Worm (Caenorhabditis elegans) whole organism, midembryonic: ENCODE data around the gene F14H3.4.

Experiments
- T22C8.4 ChIP-seq: fragments of 200-800 bp; sonication (Bioruptor generic); IDR thresholded peaks from 2 replicates; pipeline ENCODE4 v1.3.6; 2022; ENCODE audit warnings: missing genetic modification characterization, missing compliant biosample characterization
- cog-1 ChIP-seq: sonication (generic microtip); optimal IDR thresholded peaks from 2 replicates; lab custom pipeline; 2016; ENCODE audit warnings: missing genetic modification characterization, missing compliant biosample characterization
- flt-1 ChIP-seq: fragments of 200-800 bp; sonication (Bioruptor generic); IDR thresholded peaks from 2 replicates; pipeline ENCODE4 v1.3.6; 2022; ENCODE audit warnings: missing genetic modification characterization, missing compliant biosample characterization
- klf-2 ChIP-seq: fragments of 200-800 bp; sonication (Bioruptor generic); conservative IDR thresholded peaks from 2 replicates; pipeline ENCODE4 v1.3.6; 2022; ENCODE audit warnings: missing genetic modification reagents, missing genetic modification characterization, missing compliant biosample characterization
- med-1 ChIP-seq: sonication (generic microtip); optimal IDR thresholded peaks from 2 replicates; lab custom pipeline; 2017; ENCODE audit warnings: missing genetic modification characterization, mild to moderate bottlenecking, missing compliant biosample characterization, antibody characterized with exemption, missing genetic modification reagents; ENCODE audit not compliant: insufficient read depth
- ref-1 ChIP-seq: fragments of 200-800 bp; sonication (Bioruptor generic); conservative IDR thresholded peaks from 2 replicates; pipeline ENCODE4 v1.3.6; 2022; ENCODE audit warnings: missing genetic modification reagents, missing genetic modification characterization, missing compliant biosample characterization
- tab-1 ChIP-seq: fragments of 200-800 bp; sonication (Bioruptor generic); IDR thresholded peaks from 2 replicates; pipeline ENCODE4 v1.3.6; 2022; ENCODE audit warnings: missing genetic modification characterization, missing compliant biosample characterization
- ztf-23 ChIP-seq: fragments of 200-800 bp; sonication (Bioruptor generic); IDR thresholded peaks from 2 replicates; pipeline ENCODE4 v1.3.6; 2022; ENCODE audit warnings: missing genetic modification reagents, missing genetic modification characterization, missing compliant biosample characterization
- ztf-29 ChIP-seq: fragments of 200-800 bp; sonication (Bioruptor generic); IDR thresholded peaks from 2 replicates; pipeline ENCODE4 v1.3.6; 2022; ENCODE audit warnings: missing genetic modification reagents, missing genetic modification characterization, missing compliant biosample characterization

The F14H3.4 gene

ce11 chrV:16055031-16055430 lies at the start of gene F14H3.4:
F14H3.4 (minus strand) TSS chrV:16055072.
- TF ChIP-seq T22C8.4 (GFP tag; lab: Robert Waterston, UW) (no peak), ztf-23 (GFP tag; lab: Robert Waterston, UW) (no peak), med-1 (GFP tag; lab: Kevin White, UChicago) (no peak), flt-1 (GFP tag; lab: Robert Waterston, UW) (no peak), ref-1 (GFP tag; lab: Robert Waterston, UW) (no peak), tab-1 (no peak), cog-1 (tag; lab: Kevin White, UChicago) (no peak), klf-2 (no peak), ztf-29 (GFP tag; lab: Robert Waterston, UW) (no peak)

- TF ChIP-seq cog-1 (tag; lab: Kevin White, UChicago): no peak
- no peak for TF ChIP-seq T22C8.4 (GFP tag; lab: Robert Waterston, UW)
- no peak for TF ChIP-seq ztf-23 (GFP tag; lab: Robert Waterston, UW)
- TF ChIP-seq ztf-29 (GFP tag; lab: Robert Waterston, UW): no peak
- TF ChIP-seq med-1 (GFP tag; lab: Kevin White, UChicago): no peak
- TF ChIP-seq ref-1 (GFP tag; lab: Robert Waterston, UW): no peak
- TF ChIP-seq tab-1: no peak
- no peak for TF ChIP-seq flt-1 (GFP tag; lab: Robert Waterston, UW)
- TF ChIP-seq klf-2: no peak
These were observed 48.7 kb upstream of the F14H3.4 start, which contains the start of gene argk-1 for ce11 chrV:16103594-16103993. argk-1 (plus strand) TSS chrV:16103894.

ce11 chrV:16100103-16100730 lies 45.3 kb upstream of the F14H3.4 start, which contains the start of gene cth-1:
cth-1 (plus strand) TSS chrV:16100680.
- no peak for TF ChIP-seq tab-1
- no peak for TF ChIP-seq T22C8.4 (GFP tag; lab: Robert Waterston, UW)
- TF ChIP-seq ref-1 (GFP tag; lab: Robert Waterston, UW): no peak

ce11 chrV:16099441-16099840 lies 44.6 kb upstream of the F14H3.4 start, which contains the start of gene str-7:
str-7 (minus strand) TSS chrV:16099541.
- TF ChIP-seq ztf-29 (GFP tag; lab: Robert Waterston, UW) (no peak), flt-1 (GFP tag; lab: Robert Waterston, UW) (no peak), med-1 (GFP tag; lab: Kevin White, UChicago) (no peak), cog-1 (tag; lab: Kevin White, UChicago) (no peak), ref-1 (GFP tag; lab: Robert Waterston, UW) (no peak), ztf-23 (GFP tag; lab: Robert Waterston, UW) (no peak), T22C8.4 (GFP tag; lab: Robert Waterston, UW) (no peak), klf-2 (no peak), tab-1 (no peak)

ce11 chrV:16094862-16095261 lies 40.0 kb upstream of the F14H3.4 start:
- TF ChIP-seq T22C8.4 (GFP tag; lab: Robert Waterston, UW): no peak
- no peak for TF ChIP-seq ztf-23 (GFP tag; lab: Robert Waterston, UW)
- TF ChIP-seq med-1 (GFP tag; lab: Kevin White, UChicago): no peak
- TF ChIP-seq cog-1 (tag; lab: Kevin White, UChicago): no peak
- TF ChIP-seq ref-1 (GFP tag; lab: Robert Waterston, UW): no peak
- no peak for TF ChIP-seq ztf-29 (GFP tag; lab: Robert Waterston, UW)
- TF ChIP-seq klf-2: no peak
- no peak for TF ChIP-seq tab-1
- no peak for TF ChIP-seq flt-1 (GFP tag; lab: Robert Waterston, UW)

- TF ChIP-seq klf-2: no peak
- TF ChIP-seq ztf-23 (GFP tag; lab: Robert Waterston, UW): no peak
- TF ChIP-seq flt-1 (GFP tag; lab: Robert Waterston, UW): no peak
- no peak for TF ChIP-seq tab-1
- TF ChIP-seq ref-1 (GFP tag; lab: Robert Waterston, UW): no peak
- no peak for TF ChIP-seq cog-1 (tag; lab: Kevin White, UChicago)
- TF ChIP-seq med-1 (GFP tag; lab: Kevin White, UChicago): no peak
- no peak for TF ChIP-seq T22C8.4 (GFP tag; lab: Robert Waterston, UW)
- no peak for TF ChIP-seq ztf-29 (GFP tag; lab: Robert Waterston, UW)
These were observed 39.4 kb upstream of the F14H3.4 start, which contains the start of gene F22B8.7 for ce11 chrV:16094284-16094683. F22B8.7 (plus strand) TSS chrV:16094584.

ce11 chrV:16090685-16091084 lies 35.8 kb upstream of the F14H3.4 start, which contains the start of gene F22B8.3:
F22B8.3 (plus strand) TSS chrV:16090985.
- no peak for TF ChIP-seq flt-1 (GFP tag; lab: Robert Waterston, UW)
- no peak for TF ChIP-seq klf-2
- TF ChIP-seq med-1 (GFP tag; lab: Kevin White, UChicago): no peak
- no peak for TF ChIP-seq ref-1 (GFP tag; lab: Robert Waterston, UW)
- TF ChIP-seq tab-1: no peak
- no peak for TF ChIP-seq ztf-29 (GFP tag; lab: Robert Waterston, UW)
- no peak for TF ChIP-seq T22C8.4 (GFP tag; lab: Robert Waterston, UW)
- no peak for TF ChIP-seq cog-1 (tag; lab: Kevin White, UChicago)
- no peak for TF ChIP-seq ztf-23 (GFP tag; lab: Robert Waterston, UW)

- TF ChIP-seq ztf-23 (GFP tag; lab: Robert Waterston, UW) (no peak), T22C8.4 (GFP tag; lab: Robert Waterston, UW) (no peak), cog-1 (tag; lab: Kevin White, UChicago) (no peak), ref-1 (GFP tag; lab: Robert Waterston, UW) (no peak), flt-1 (GFP tag; lab: Robert Waterston, UW) (no peak), ztf-29 (GFP tag; lab: Robert Waterston, UW) (no peak), med-1 (GFP tag; lab: Kevin White, UChicago) (no peak)
These were observed 25.8 kb upstream of the F14H3.4 start for ce11 chrV:16080678-16081077.

ce11 chrV:16080039-16080438 lies 25.2 kb upstream of the F14H3.4 start:
- no peak for TF ChIP-seq flt-1 (GFP tag; lab: Robert Waterston, UW)
- no peak for TF ChIP-seq ztf-29 (GFP tag; lab: Robert Waterston, UW)
- no peak for TF ChIP-seq ref-1 (GFP tag; lab: Robert Waterston, UW)
- TF ChIP-seq med-1 (GFP tag; lab: Kevin White, UChicago): no peak
- TF ChIP-seq T22C8.4 (GFP tag; lab: Robert Waterston, UW): no peak
- TF ChIP-seq cog-1 (tag; lab: Kevin White, UChicago): no peak
- no peak for TF ChIP-seq ztf-23 (GFP tag; lab: Robert Waterston, UW)
- TF ChIP-seq klf-2: no peak
- no peak for TF ChIP-seq tab-1
